Worm (Caenorhabditis elegans) whole organism, L4/young adult: ENCODE measurements around the gene T14B4.5.

Experiments used
- W03F9.2 ChIP-seq: fragments of 150-350 bp; optimal IDR thresholded peaks from 2 replicates; lab custom pipeline; 2014; ENCODE audit warnings: missing biosample characterization, missing genetic modification characterization
- dao-5 ChIP-seq: sonication (generic microtip); optimal IDR thresholded peaks from 2 replicates; lab custom pipeline; 2016; ENCODE audit warnings: missing genotype, missing genetic modification characterization, moderate library complexity, missing compliant biosample characterization

ce11 chrII:6752027-6752426 is 35.4 kb downstream of the T14B4.5 start, which contains the start of gene F41G3.19:
- TF ChIP-seq dao-5 (tag; lab: Kevin White, UChicago) (no peak), W03F9.2 (no peak)
